Worm (Caenorhabditis elegans) whole organism, mixed stage, embryonic: ENCODE results near the gene smcl-1.

Source experiments
- elt-1 ChIP-seq: sonication (generic microtip); optimal IDR thresholded peaks from 2 replicates; lab custom pipeline; 2017; ENCODE audit warnings: missing genetic modification characterization, mild to moderate bottlenecking, missing compliant biosample characterization, antibody characterized with exemption, moderate library complexity, borderline replicate concordance; ENCODE audit not compliant: insufficient read depth
- lsy-2 ChIP-seq: fragments of 150-350 bp; optimal IDR thresholded peaks from 2 replicates; lab custom pipeline; 2014; ENCODE audit warnings: missing biosample characterization, missing genetic modification characterization
- nhr-28 ChIP-seq: fragments of 150-350 bp; optimal IDR thresholded peaks from 2 replicates; lab custom pipeline; 2014; ENCODE audit warnings: missing biosample characterization, missing genetic modification characterization
- nhr-76 ChIP-seq: sonication (generic microtip); optimal IDR thresholded peaks from 2 replicates; lab custom pipeline; 2017; ENCODE audit warnings: missing biosample characterization, missing genetic modification characterization
- unc-39 ChIP-seq: fragments of 150-350 bp; optimal IDR thresholded peaks from 2 replicates; lab custom pipeline; 2014; ENCODE audit warnings: missing biosample characterization, missing genetic modification characterization
- ztf-11 ChIP-seq: fragments of 150-350 bp; optimal IDR thresholded peaks from 2 replicates; lab custom pipeline; 2014; ENCODE audit warnings: missing biosample characterization, missing genetic modification characterization

DNA sequence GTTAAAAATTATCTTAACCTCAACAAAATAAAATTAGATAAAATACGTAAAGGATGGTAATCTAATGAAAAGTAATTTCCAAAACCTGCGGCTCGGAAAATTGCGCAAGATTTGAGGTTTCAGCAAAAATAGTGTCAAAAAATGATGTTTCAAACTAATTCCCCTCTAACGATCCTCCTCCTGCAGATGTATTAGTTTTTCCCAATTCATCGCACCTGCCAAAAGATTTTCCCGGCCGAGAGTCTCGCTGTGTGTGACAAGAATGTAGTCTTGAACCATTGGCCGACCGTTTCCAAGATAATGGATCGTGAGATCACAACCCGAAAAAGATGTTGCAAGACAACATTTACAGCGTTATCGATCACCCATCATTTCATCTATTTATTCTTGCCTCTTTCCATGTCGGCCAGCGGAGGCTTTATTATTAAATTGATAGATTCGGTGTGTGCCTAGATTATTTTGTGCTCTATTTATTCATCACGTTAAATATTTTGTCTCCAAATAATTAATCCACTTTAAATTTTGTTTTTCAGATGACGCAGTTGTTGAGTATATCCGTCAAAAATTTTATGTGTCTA lies 3.2 kb upstream of the smcl-1 start, which contains the start of the genes C44C10.10 and C44C10.5:
- TF ChIP-seq unc-39 (tag; lab: Kevin White, UChicago) (no peak), lsy-2 (tag; lab: Kevin White, UChicago) (no peak), nhr-76 (tag; lab: Kevin White, UChicago) (no peak), nhr-28 (tag; lab: Kevin White, UChicago) (no peak), ztf-11 (no peak), elt-1 (tag; lab: Kevin White, UChicago) (peak; percentile 30)
